Fruit fly (Drosophila melanogaster) whole organism, prepupa: ENCODE results near the gene CG11696.

Experiments used
- Blimp-1 ChIP-seq: fragments of 200-800 bp; sonication (Bioruptor generic); optimal IDR thresholded peaks from 3 replicates; lab custom pipeline; 2017; ENCODE audit warnings: missing biosample characterization, missing genetic modification characterization, mild to moderate bottlenecking, moderate library complexity, missing genetic modification reagents
- CG10631 ChIP-seq: fragments of 200-800 bp; sonication (Bioruptor generic); optimal IDR thresholded peaks from 2 replicates; lab custom pipeline; 2016; ENCODE audit warnings: missing biosample characterization, missing genetic modification characterization
- CG10669 ChIP-seq: fragments of 200-800 bp; sonication (Bioruptor generic); optimal IDR thresholded peaks from 3 replicates; lab custom pipeline; 2018; ENCODE audit warnings: missing biosample characterization, mild to moderate bottlenecking, missing genetic modification characterization, moderate library complexity
- CG11294 ChIP-seq: fragments of 200-800 bp; sonication (Bioruptor generic); IDR thresholded peaks from 2 replicates; pipeline ENCODE4 v1.3.6; 2022; ENCODE audit warnings: missing biosample characterization, missing genetic modification characterization
- CG11762 ChIP-seq: fragments of 200-800 bp; sonication (Bioruptor generic); optimal IDR thresholded peaks from 3 replicates; lab custom pipeline; 2016; ENCODE audit warnings: missing biosample characterization, missing genetic modification characterization; ENCODE audit not compliant: insufficient read depth
- CG11902 ChIP-seq: fragments of 200-800 bp; sonication (Bioruptor generic); optimal IDR thresholded peaks from 3 replicates; lab custom pipeline; 2016; ENCODE audit warnings: missing biosample characterization, missing genetic modification characterization
- CG15336 ChIP-seq: fragments of 200-800 bp; sonication (Bioruptor generic); IDR thresholded peaks from 2 replicates; pipeline ENCODE4 v1.3.6; 2022; ENCODE audit warnings: missing biosample characterization, missing genetic modification characterization
- CG1621 ChIP-seq: fragments of 200-800 bp; sonication (Bioruptor generic); optimal IDR thresholded peaks from 3 replicates; lab custom pipeline; 2018; ENCODE audit warnings: missing biosample characterization, mild to moderate bottlenecking, missing genetic modification characterization
- CG16779 ChIP-seq: fragments of 200-800 bp; sonication (Bioruptor generic); optimal IDR thresholded peaks from 3 replicates; lab custom pipeline; 2017; ENCODE audit warnings: missing biosample characterization, mild to moderate bottlenecking, missing genetic modification characterization
- CG3032 ChIP-seq: fragments of 200-800 bp; optimal IDR thresholded peaks from 2 replicates; lab custom pipeline; 2019; ENCODE audit warnings: missing biosample characterization, mild to moderate bottlenecking, missing genetic modification characterization, moderate library complexity
- CG32006 ChIP-seq: fragments of 200-800 bp; sonication (Bioruptor generic); optimal IDR thresholded peaks from 3 replicates; lab custom pipeline; 2017; ENCODE audit warnings: missing biosample characterization, mild to moderate bottlenecking, missing genetic modification characterization
- CG34406 ChIP-seq: fragments of 200-800 bp; sonication (Bioruptor generic); optimal IDR thresholded peaks from 3 replicates; lab custom pipeline; 2016; ENCODE audit warnings: missing biosample characterization, missing genetic modification characterization
- CG3919 ChIP-seq: fragments of 200-800 bp; sonication (Bioruptor generic); optimal IDR thresholded peaks from 3 replicates; lab custom pipeline; 2016; ENCODE audit warnings: missing biosample characterization, missing genetic modification characterization
- CG4318 ChIP-seq: fragments of 200-800 bp; sonication (Bioruptor generic); optimal IDR thresholded peaks from 3 replicates; lab custom pipeline; 2017; ENCODE audit warnings: missing biosample characterization, mild to moderate bottlenecking, missing genetic modification characterization
- CG6163 ChIP-seq: fragments of 200-800 bp; sonication (Bioruptor generic); IDR thresholded peaks from 3 replicates; pipeline ENCODE4 v1.3.6; 2022; ENCODE audit warnings: missing biosample characterization, missing genetic modification characterization
- CG6276 ChIP-seq: fragments of 200-800 bp; sonication (Bioruptor generic); optimal IDR thresholded peaks from 2 replicates; lab custom pipeline; 2017; ENCODE audit warnings: missing biosample characterization, mild to moderate bottlenecking, missing genetic modification characterization
- CG6792 ChIP-seq: fragments of 200-800 bp; sonication (Bioruptor generic); optimal IDR thresholded peaks from 3 replicates; lab custom pipeline; 2016; ENCODE audit warnings: missing biosample characterization, missing genetic modification characterization
- CG6808 ChIP-seq: fragments of 200-800 bp; sonication (Bioruptor generic); optimal IDR thresholded peaks from 3 replicates; lab custom pipeline; 2017; ENCODE audit warnings: missing biosample characterization, missing genetic modification characterization, mild to moderate bottlenecking, moderate library complexity, missing genetic modification reagents
- CG6854 ChIP-seq: fragments of 200-800 bp; sonication (Bioruptor generic); optimal IDR thresholded peaks from 2 replicates; lab custom pipeline; 2017; ENCODE audit warnings: missing biosample characterization, mild to moderate bottlenecking, missing genetic modification characterization
- CG7368 ChIP-seq: fragments of 200-800 bp; sonication (Bioruptor generic); optimal IDR thresholded peaks from 3 replicates; lab custom pipeline; 2016; ENCODE audit warnings: missing biosample characterization, missing genetic modification characterization
- CG8119 ChIP-seq: fragments of 200-800 bp; sonication (Bioruptor generic); IDR thresholded peaks from 3 replicates; pipeline ENCODE4 v1.3.6; 2022; ENCODE audit warnings: missing biosample characterization, missing genetic modification characterization
- CG8319 ChIP-seq: fragments of 200-800 bp; sonication (Bioruptor generic); optimal IDR thresholded peaks from 3 replicates; lab custom pipeline; 2016; ENCODE audit warnings: missing biosample characterization, missing genetic modification characterization
- CG8632 ChIP-seq: fragments of 200-800 bp; sonication (Bioruptor generic); optimal IDR thresholded peaks from 3 replicates; lab custom pipeline; 2016; ENCODE audit warnings: missing biosample characterization, missing genetic modification characterization
- CG9139 ChIP-seq: fragments of 200-800 bp; sonication (Bioruptor generic); optimal IDR thresholded peaks from 3 replicates; lab custom pipeline; 2017; ENCODE audit warnings: missing biosample characterization, mild to moderate bottlenecking, missing genetic modification characterization
- Eip75B ChIP-seq: fragments of 200-800 bp; sonication (Bioruptor generic); optimal IDR thresholded peaks from 3 replicates; lab custom pipeline; 2016; ENCODE audit warnings: missing biosample characterization, missing genetic modification characterization
- Eip78C ChIP-seq: fragments of 200-800 bp; sonication (Bioruptor generic); peaks from one replicate; lab custom pipeline; 2016; ENCODE audit warnings: missing biosample characterization, missing genetic modification characterization
- Eip93F ChIP-seq: fragments of 200-800 bp; sonication (Bioruptor generic); optimal IDR thresholded peaks from 2 replicates; lab custom pipeline; 2016; ENCODE audit warnings: missing biosample characterization, mild to moderate bottlenecking, missing genetic modification characterization
- Ets21C ChIP-seq: fragments of 200-800 bp; sonication (Bioruptor generic); optimal IDR thresholded peaks from 3 replicates; lab custom pipeline; 2016; ENCODE audit warnings: missing biosample characterization, missing genetic modification characterization
- Ets96B ChIP-seq: fragments of 200-800 bp; optimal IDR thresholded peaks from 2 replicates; lab custom pipeline; 2019; ENCODE audit warnings: missing biosample characterization, mild to moderate bottlenecking, missing genetic modification characterization, moderate library complexity
- Hr38 ChIP-seq: sonication (Bioruptor generic); optimal IDR thresholded peaks from 2 replicates; lab custom pipeline; 2016; ENCODE audit warnings: missing biosample characterization, missing genetic modification characterization
- Hr39 ChIP-seq: fragments of 200-800 bp; sonication (Bioruptor generic); optimal IDR thresholded peaks from 2 replicates; lab custom pipeline; 2016; ENCODE audit warnings: missing biosample characterization, missing genetic modification characterization
- Hr4 ChIP-seq: fragments of 200-800 bp; sonication (Bioruptor generic); optimal IDR thresholded peaks from 3 replicates; lab custom pipeline; 2016; ENCODE audit warnings: missing biosample characterization, missing genetic modification characterization
- Met ChIP-seq: fragments of 200-800 bp; sonication (Bioruptor generic); optimal IDR thresholded peaks from 3 replicates; lab custom pipeline; 2016; ENCODE audit warnings: missing biosample characterization, missing genetic modification characterization
- OdsH ChIP-seq: fragments of 200-800 bp; sonication (Bioruptor generic); optimal IDR thresholded peaks from 3 replicates; lab custom pipeline; 2016; ENCODE audit warnings: missing biosample characterization, missing genetic modification characterization
- Sox102F ChIP-seq: fragments of 200-800 bp; sonication (Bioruptor generic); optimal IDR thresholded peaks from 2 replicates; lab custom pipeline; 2016; ENCODE audit warnings: missing biosample characterization, mild to moderate bottlenecking, missing genetic modification characterization
- Sox14 ChIP-seq: fragments of 200-800 bp; sonication (Bioruptor generic); optimal IDR thresholded peaks from 3 replicates; lab custom pipeline; 2016; ENCODE audit warnings: missing biosample characterization, missing genetic modification characterization
- Sox15 ChIP-seq: fragments of 200-800 bp; sonication (Bioruptor generic); optimal IDR thresholded peaks from 3 replicates; lab custom pipeline; 2016; ENCODE audit warnings: missing biosample characterization, missing genetic modification characterization
- achi ChIP-seq: fragments of 200-800 bp; sonication (Bioruptor generic); optimal IDR thresholded peaks from 3 replicates; lab custom pipeline; 2016; ENCODE audit warnings: missing biosample characterization, missing genetic modification characterization
- acj6 ChIP-seq: fragments of 200-800 bp; sonication (Bioruptor generic); optimal IDR thresholded peaks from 3 replicates; lab custom pipeline; 2016; ENCODE audit warnings: missing biosample characterization, missing genetic modification characterization
- cyc ChIP-seq: fragments of 200-800 bp; sonication (Bioruptor generic); optimal IDR thresholded peaks from 3 replicates; lab custom pipeline; 2016; ENCODE audit warnings: missing biosample characterization, missing genetic modification characterization
- dac ChIP-seq: fragments of 200-800 bp; sonication (Bioruptor generic); optimal IDR thresholded peaks from 2 replicates; lab custom pipeline; 2017; ENCODE audit warnings: missing biosample characterization, mild to moderate bottlenecking, missing genetic modification characterization
- dsx ChIP-seq: fragments of 200-800 bp; optimal IDR thresholded peaks from 3 replicates; lab custom pipeline; 2019; ENCODE audit warnings: missing biosample characterization, mild to moderate bottlenecking, missing genetic modification characterization, moderate library complexity; ENCODE audit not compliant: poor library complexity, severe bottlenecking
- eg ChIP-seq: fragments of 200-800 bp; sonication (Bioruptor generic); IDR thresholded peaks from 3 replicates; pipeline ENCODE4 v1.3.6; 2022; ENCODE audit warnings: missing biosample characterization, missing genetic modification characterization
- esn ChIP-seq: fragments of 200-800 bp; sonication (Bioruptor generic); optimal IDR thresholded peaks from 2 replicates; lab custom pipeline; 2016; ENCODE audit warnings: missing biosample characterization, mild to moderate bottlenecking, missing genetic modification characterization, moderate library complexity
- fd59A ChIP-seq: fragments of 200-800 bp; sonication (Bioruptor generic); optimal IDR thresholded peaks from 2 replicates; lab custom pipeline; 2017; ENCODE audit warnings: missing biosample characterization, mild to moderate bottlenecking, missing genetic modification characterization, missing genetic modification reagents
- fd85E ChIP-seq: fragments of 200-800 bp; sonication (Bioruptor generic); optimal IDR thresholded peaks from 3 replicates; lab custom pipeline; 2016; ENCODE audit warnings: missing biosample characterization, missing genetic modification characterization
- fkh ChIP-seq: fragments of 200-800 bp; sonication (Bioruptor generic); optimal IDR thresholded peaks from 3 replicates; lab custom pipeline; 2017; ENCODE audit warnings: missing biosample characterization, mild to moderate bottlenecking, missing genetic modification characterization, moderate library complexity
- lz ChIP-seq: fragments of 200-800 bp; sonication (Bioruptor generic); optimal IDR thresholded peaks from 3 replicates; lab custom pipeline; 2016; ENCODE audit warnings: missing biosample characterization, missing genetic modification characterization
- net ChIP-seq: fragments of 200-800 bp; sonication (Bioruptor generic); optimal IDR thresholded peaks from 3 replicates; lab custom pipeline; 2016; ENCODE audit warnings: missing biosample characterization, missing genetic modification characterization
- pdm3 ChIP-seq: fragments of 200-800 bp; sonication (Bioruptor generic); optimal IDR thresholded peaks from 3 replicates; lab custom pipeline; 2016; ENCODE audit warnings: missing biosample characterization, missing genetic modification characterization
- ss ChIP-seq, 2 experiments: fragments of 200-800 bp; sonication (Bioruptor generic); optimal IDR thresholded peaks; 2 replicates in 1 of 2; 3 replicates in 1 of 2; lab custom pipeline; 2017 to 2018; ENCODE audit warnings: mild to moderate bottlenecking in 2 of 2, missing biosample characterization in 2 of 2, missing genetic modification characterization in 2 of 2, moderate library complexity in 1 of 2
- svp ChIP-seq: fragments of 200-800 bp; sonication (Bioruptor generic); peaks from one replicate; lab custom pipeline; 2016; ENCODE audit warnings: missing biosample characterization, missing genetic modification characterization
- topi ChIP-seq: fragments of 200-800 bp; sonication (Bioruptor generic); optimal IDR thresholded peaks from 3 replicates; lab custom pipeline; 2016; ENCODE audit warnings: missing biosample characterization, missing genetic modification characterization

Gene CG11696

dm6 chrX:11542502-11542901 is 31.0 kb upstream of the CG11696 start:
- TF ChIP-seq CG6808 (GFP tag; lab: Kevin White, UChicago) (peak; percentile 44), fd59A (GFP tag; lab: Kevin White, UChicago) (no peak), acj6 (GFP tag; lab: Kevin White, UChicago) (peak; percentile 43), Hr4 (GFP tag; lab: Kevin White, UChicago) (peak; percentile 10), dac (GFP tag; lab: Kevin White, UChicago) (no peak), Eip93F (GFP tag; lab: Kevin White, UChicago) (no peak), Sox14 (GFP tag; lab: Kevin White, UChicago) (no peak), CG34406 (peak; percentile 54), cyc (no peak), CG8119 (GFP tag; lab: Robert Waterston, UW) (no peak), CG6163 (GFP tag; lab: Robert Waterston, UW) (0 out of 3 replicates have a peak, but pooled peaks have one; percentile 8), eg (GFP tag; lab: Robert Waterston, UW) (0 out of 3 replicates have a peak, but pooled peaks have one; percentile 27), CG3919 (GFP tag; lab: Kevin White, UChicago) (peak; percentile 20), ss (GFP tag; optimal IDR thresholded peaks at IDR 0.05; lab: Kevin White, UChicago) (peak; percentile 4 to 52), achi (GFP tag; lab: Kevin White, UChicago) (peak; percentile 52), CG32006 (GFP tag; lab: Kevin White, UChicago) (peak; percentile 56), Met (GFP tag; lab: Kevin White, UChicago) (no peak), CG8319 (GFP tag; lab: Kevin White, UChicago) (no peak), CG11902 (GFP tag; lab: Kevin White, UChicago) (peak; percentile 10), svp (GFP tag; lab: Kevin White, UChicago) (no peak), Ets21C (no peak), Eip75B (GFP tag; lab: Kevin White, UChicago) (no peak), fd85E (GFP tag; lab: Kevin White, UChicago) (no peak), CG1621 (tag; lab: Kevin White, UChicago) (no peak), pdm3 (GFP tag; lab: Kevin White, UChicago) (no peak), Hr39 (GFP tag; lab: Kevin White, UChicago) (peak; percentile 19), topi (GFP tag; lab: Kevin White, UChicago) (no peak), net (GFP tag; lab: Kevin White, UChicago) (no peak), CG16779 (tag; lab: Kevin White, UChicago) (peak; percentile 13), CG8632 (GFP tag; lab: Kevin White, UChicago) (peak; percentile 43), CG15336 (GFP tag; lab: Robert Waterston, UW) (no peak), CG10631 (GFP tag; lab: Kevin White, UChicago) (peak; percentile 42), CG6854 (no peak), CG10669 (GFP tag; lab: Kevin White, UChicago) (peak; percentile 47), CG11294 (GFP tag; lab: Robert Waterston, UW) (no peak), CG4318 (GFP tag; lab: Kevin White, UChicago) (no peak), Ets96B (tag; lab: Kevin White, UChicago) (peak; percentile 38), CG9139 (no peak), OdsH (GFP tag; lab: Kevin White, UChicago) (peak; percentile 45), CG6792 (GFP tag; lab: Kevin White, UChicago) (peak; percentile 14), lz (no peak), CG7368 (GFP tag; lab: Kevin White, UChicago) (no peak), CG3032 (tag; lab: Kevin White, UChicago) (peak; percentile 40), Eip78C (GFP tag; lab: Kevin White, UChicago) (peak; percentile 58), CG6276 (GFP tag; lab: Kevin White, UChicago) (peak; percentile 10), esn (GFP tag; lab: Kevin White, UChicago) (no peak), Sox15 (GFP tag; lab: Kevin White, UChicago) (no peak), CG11762 (GFP tag; lab: Kevin White, UChicago) (peak; percentile 7), fkh (GFP tag; lab: Kevin White, UChicago) (no peak), Hr38 (GFP tag; lab: Kevin White, UChicago) (no peak), dsx (GFP tag; lab: Kevin White, UChicago) (peak; percentile 36), Blimp-1 (GFP tag; lab: Kevin White, UChicago) (no peak), Sox102F (GFP tag; lab: Kevin White, UChicago) (no peak)
